Fruit fly (Drosophila melanogaster) whole organism, embryonic: ENCODE data around the gene Gdi.

Source experiments
- Aef1 ChIP-seq: fragments of 200-800 bp; sonication (Bioruptor generic); IDR thresholded peaks from 3 replicates; pipeline ENCODE4 v1.3.6; 2022; ENCODE audit warnings: missing biosample characterization, missing genetic modification characterization
- Asciz ChIP-seq: fragments of 200-800 bp; sonication (Bioruptor generic); optimal IDR thresholded peaks from 2 replicates; lab custom pipeline; 2017; ENCODE audit warnings: missing biosample characterization, mild to moderate bottlenecking, missing genetic modification characterization, missing genetic modification reagents
- Blimp-1 ChIP-seq: fragments of 200-800 bp; sonication (Bioruptor generic); optimal IDR thresholded peaks from 3 replicates; lab custom pipeline; 2018; ENCODE audit warnings: missing biosample characterization, missing genetic modification characterization, mild to moderate bottlenecking, moderate library complexity, missing genetic modification reagents
- BtbVII ChIP-seq: fragments of 200-800 bp; sonication (Bioruptor generic); optimal IDR thresholded peaks from 3 replicates; lab custom pipeline; 2017; ENCODE audit warnings: missing biosample characterization, mild to moderate bottlenecking, missing genetic modification characterization
- CG10147 ChIP-seq: fragments of 200-800 bp; sonication (Bioruptor generic); optimal IDR thresholded peaks from 2 replicates; lab custom pipeline; 2019; ENCODE audit warnings: missing biosample characterization, mild to moderate bottlenecking, missing genetic modification characterization, moderate library complexity
- CG12391 ChIP-seq: fragments of 200-800 bp; sonication (Bioruptor generic); optimal IDR thresholded peaks from 3 replicates; lab custom pipeline; 2018; ENCODE audit warnings: missing biosample characterization, mild to moderate bottlenecking, missing genetic modification characterization, moderate library complexity
- CG12659 ChIP-seq: fragments of 200-800 bp; sonication (Bioruptor generic); optimal IDR thresholded peaks from 3 replicates; lab custom pipeline; 2017; ENCODE audit warnings: mild to moderate bottlenecking, missing biosample characterization, missing genetic modification reagents, missing genetic modification characterization
- CG12769 ChIP-seq: fragments of 200-800 bp; sonication (Bioruptor generic); optimal IDR thresholded peaks from 2 replicates; lab custom pipeline; 2019; ENCODE audit warnings: missing biosample characterization, mild to moderate bottlenecking, missing genetic modification characterization, moderate library complexity
- CG15601 ChIP-seq: fragments of 200-800 bp; sonication (Bioruptor generic); optimal IDR thresholded peaks from 3 replicates; lab custom pipeline; 2019; ENCODE audit warnings: missing biosample characterization, mild to moderate bottlenecking, missing genetic modification characterization, moderate library complexity
- CG34422 ChIP-seq: fragments of 200-800 bp; sonication (Bioruptor generic); IDR thresholded peaks from 3 replicates; pipeline ENCODE4 v1.3.6; 2022; ENCODE audit warnings: missing biosample characterization, missing genetic modification characterization
- CG4328 ChIP-seq: fragments of 200-800 bp; sonication (Bioruptor generic); optimal IDR thresholded peaks from 3 replicates; lab custom pipeline; 2017; ENCODE audit warnings: missing biosample characterization, missing genetic modification reagents, missing genetic modification characterization
- CG6272 ChIP-seq: fragments of 200-800 bp; sonication (Bioruptor generic); IDR thresholded peaks from 2 replicates; pipeline ENCODE4 v1.3.6; 2022; ENCODE audit warnings: missing biosample characterization, missing genetic modification characterization
- CG6791 ChIP-seq: fragments of 200-800 bp; sonication (Bioruptor generic); IDR thresholded peaks from 3 replicates; pipeline ENCODE4 v1.3.6; 2022; ENCODE audit warnings: missing biosample characterization, missing genetic modification characterization; ENCODE audit not compliant: partially characterized antibody
- CG6813 ChIP-seq: fragments of 200-800 bp; sonication (Bioruptor generic); optimal IDR thresholded peaks from 2 replicates; lab custom pipeline; 2017; ENCODE audit warnings: missing biosample characterization, missing genetic modification characterization, mild to moderate bottlenecking, moderate library complexity, missing genetic modification reagents
- CG7372 ChIP-seq: fragments of 200-800 bp; sonication (Bioruptor generic); IDR thresholded peaks from 2 replicates; pipeline ENCODE4 v1.3.6; 2022; ENCODE audit warnings: missing biosample characterization, missing genetic modification characterization
- CG9215 ChIP-seq: fragments of 200-800 bp; sonication (Bioruptor generic); IDR thresholded peaks from 2 replicates; pipeline ENCODE4 v1.3.6; 2022; ENCODE audit warnings: missing biosample characterization, missing genetic modification characterization
- CG9727 ChIP-seq: fragments of 200-800 bp; sonication (Bioruptor generic); optimal IDR thresholded peaks from 3 replicates; lab custom pipeline; 2017; ENCODE audit warnings: missing biosample characterization, mild to moderate bottlenecking, missing genetic modification characterization
- CoRest ChIP-seq: fragments of 200-800 bp; sonication (Bioruptor generic); optimal IDR thresholded peaks from 3 replicates; lab custom pipeline; 2018; ENCODE audit warnings: missing biosample characterization, mild to moderate bottlenecking, missing genetic modification characterization, moderate library complexity
- Deaf1 ChIP-seq: fragments of 200-800 bp; optimal IDR thresholded peaks from 3 replicates; lab custom pipeline; 2019; ENCODE audit warnings: missing biosample characterization, mild to moderate bottlenecking, missing genetic modification characterization, moderate library complexity
- Dek ChIP-seq: fragments of 200-800 bp; sonication (Bioruptor generic); optimal IDR thresholded peaks from 3 replicates; lab custom pipeline; 2019; ENCODE audit warnings: missing biosample characterization, mild to moderate bottlenecking, missing genetic modification characterization, moderate library complexity
- Fer2 ChIP-seq: fragments of 200-800 bp; sonication (Bioruptor generic); optimal IDR thresholded peaks from 2 replicates; lab custom pipeline; 2018; ENCODE audit warnings: missing biosample characterization, mild to moderate bottlenecking, missing genetic modification characterization, moderate library complexity
- H15 ChIP-seq: fragments of 200-800 bp; sonication (Bioruptor generic); IDR thresholded peaks from 3 replicates; pipeline ENCODE4 v1.3.6; 2022; ENCODE audit warnings: missing biosample characterization, missing genetic modification characterization
- Lpt ChIP-seq: fragments of >200 bp; optimal IDR thresholded peaks from 2 replicates; lab custom pipeline; 2018; ENCODE audit warnings: missing biosample characterization, missing genetic modification characterization
- MESR4 ChIP-seq: fragments of 200-800 bp; sonication (Bioruptor generic); optimal IDR thresholded peaks from 2 replicates; lab custom pipeline; 2018; ENCODE audit warnings: missing biosample characterization, mild to moderate bottlenecking, missing genetic modification characterization, moderate library complexity
- Med ChIP-seq: fragments of 200-800 bp; sonication (Bioruptor generic); peaks from one replicate; lab custom pipeline; 2016; ENCODE audit warnings: missing biosample characterization, missing genetic modification characterization, mild to moderate bottlenecking, inconsistent platforms, moderate library complexity
- Nf-YC ChIP-seq: fragments of 200-800 bp; optimal IDR thresholded peaks from 3 replicates; lab custom pipeline; 2019; ENCODE audit warnings: missing biosample characterization, mild to moderate bottlenecking, missing genetic modification characterization, moderate library complexity
- Ssrp ChIP-seq: fragments of 200-800 bp; sonication (Bioruptor generic); optimal IDR thresholded peaks from 2 replicates; lab custom pipeline; 2018; ENCODE audit warnings: missing biosample characterization, mild to moderate bottlenecking, missing genetic modification characterization, moderate library complexity
- Trl ChIP-seq, 3 experiments: fragments of >200 bp in 2 of 3; fragments of 200-800 bp in 1 of 3; sonication (Bioruptor generic) in 1 of 3; optimal IDR thresholded peaks; 2 replicates in 1 of 3; 3 replicates in 2 of 3; lab custom pipeline; 2016 to 2017; ENCODE audit warnings: missing biosample characterization in 1 of 3, missing genetic modification characterization in 1 of 3
- br ChIP-seq: fragments of >200 bp; optimal IDR thresholded peaks from 2 replicates; lab custom pipeline; 2017
- cad ChIP-seq: fragments of >200 bp; optimal IDR thresholded peaks from 2 replicates; lab custom pipeline; 2017; ENCODE audit warnings: missing biosample characterization, missing genetic modification characterization
- caup ChIP-seq: fragments of 200-800 bp; sonication (Bioruptor generic); optimal IDR thresholded peaks from 3 replicates; lab custom pipeline; 2017; ENCODE audit warnings: missing biosample characterization, mild to moderate bottlenecking, missing genetic modification characterization, moderate library complexity; ENCODE audit not compliant: severe bottlenecking
- cg ChIP-seq: fragments of 200-800 bp; sonication (Bioruptor generic); optimal IDR thresholded peaks from 3 replicates; lab custom pipeline; 2019; ENCODE audit warnings: missing biosample characterization, mild to moderate bottlenecking, missing genetic modification characterization, moderate library complexity
- cwo ChIP-seq: fragments of 200-800 bp; sonication (Bioruptor generic); optimal IDR thresholded peaks from 3 replicates; lab custom pipeline; 2017; ENCODE audit warnings: missing biosample characterization, missing genetic modification characterization, mild to moderate bottlenecking, moderate library complexity, missing genetic modification reagents
- en ChIP-seq: fragments of 200-800 bp; sonication (Bioruptor generic); optimal IDR thresholded peaks from 2 replicates; lab custom pipeline; 2016; ENCODE audit warnings: missing biosample characterization, missing genetic modification characterization
- exex ChIP-seq: fragments of 200-800 bp; sonication (Bioruptor generic); optimal IDR thresholded peaks from 4 replicates; lab custom pipeline; 2018; ENCODE audit warnings: missing biosample characterization, mild to moderate bottlenecking, missing genetic modification characterization, moderate library complexity
- gsb ChIP-seq: fragments of 200-800 bp; sonication (Bioruptor generic); IDR thresholded peaks from 2 replicates; pipeline ENCODE4 v1.3.6; 2022; ENCODE audit warnings: missing biosample characterization, missing genetic modification characterization
- insv ChIP-seq, 2 experiments: fragments of 200-800 bp; sonication (Bioruptor generic); optimal IDR thresholded peaks; 3 replicates each; lab custom pipeline; 2016 to 2018; ENCODE audit warnings: missing biosample characterization in 2 of 2, missing genetic modification characterization in 2 of 2
- mam ChIP-seq: fragments of 200-800 bp; sonication (Bioruptor generic); optimal IDR thresholded peaks from 3 replicates; lab custom pipeline; 2016; ENCODE audit warnings: missing biosample characterization, missing genetic modification characterization
- mirr ChIP-seq: fragments of 200-800 bp; sonication (Bioruptor generic); optimal IDR thresholded peaks from 3 replicates; lab custom pipeline; 2018; ENCODE audit warnings: missing biosample characterization, mild to moderate bottlenecking, missing genetic modification characterization
- onecut ChIP-seq: fragments of 200-800 bp; sonication (Bioruptor generic); IDR thresholded peaks from 2 replicates; pipeline ENCODE4 v1.3.6; 2022; ENCODE audit warnings: missing biosample characterization, missing genetic modification characterization
- phol ChIP-seq: fragments of 200-800 bp; sonication (Bioruptor generic); optimal IDR thresholded peaks from 3 replicates; lab custom pipeline; 2018; ENCODE audit warnings: missing biosample characterization, mild to moderate bottlenecking, missing genetic modification characterization, moderate library complexity
- prd ChIP-seq, 3 experiments: fragments of >200 bp in 2 of 3; fragments of 200-800 bp in 1 of 3; sonication (Bioruptor generic) in 1 of 3; optimal IDR thresholded peaks in 2 of 3; IDR thresholded peaks in 1 of 3; 2 replicates in 2 of 3; 3 replicates in 1 of 3; pipeline versions ENCODE4 v1.3.6 to Lab custom; 2017 to 2022; ENCODE audit warnings: missing biosample characterization in 1 of 3, missing genetic modification characterization in 1 of 3
- psq ChIP-seq: fragments of 200-800 bp; sonication (Bioruptor generic); optimal IDR thresholded peaks from 2 replicates; lab custom pipeline; 2017; ENCODE audit warnings: missing biosample characterization, missing genetic modification characterization
- row ChIP-seq: fragments of 200-800 bp; sonication (Bioruptor generic); IDR thresholded peaks from 3 replicates; pipeline ENCODE4 v1.3.6; 2022; ENCODE audit warnings: missing biosample characterization, missing genetic modification characterization
- sr ChIP-seq: fragments of 200-800 bp; sonication (Bioruptor generic); IDR thresholded peaks from 3 replicates; pipeline ENCODE4 v1.3.6; 2022; ENCODE audit warnings: missing biosample characterization, missing genetic modification characterization
- vvl ChIP-seq: fragments of 200-800 bp; sonication (Bioruptor generic); IDR thresholded peaks from 2 replicates; pipeline ENCODE4 v1.3.6; 2022; ENCODE audit warnings: missing biosample characterization, missing genetic modification characterization

Gene Gdi

DNA sequence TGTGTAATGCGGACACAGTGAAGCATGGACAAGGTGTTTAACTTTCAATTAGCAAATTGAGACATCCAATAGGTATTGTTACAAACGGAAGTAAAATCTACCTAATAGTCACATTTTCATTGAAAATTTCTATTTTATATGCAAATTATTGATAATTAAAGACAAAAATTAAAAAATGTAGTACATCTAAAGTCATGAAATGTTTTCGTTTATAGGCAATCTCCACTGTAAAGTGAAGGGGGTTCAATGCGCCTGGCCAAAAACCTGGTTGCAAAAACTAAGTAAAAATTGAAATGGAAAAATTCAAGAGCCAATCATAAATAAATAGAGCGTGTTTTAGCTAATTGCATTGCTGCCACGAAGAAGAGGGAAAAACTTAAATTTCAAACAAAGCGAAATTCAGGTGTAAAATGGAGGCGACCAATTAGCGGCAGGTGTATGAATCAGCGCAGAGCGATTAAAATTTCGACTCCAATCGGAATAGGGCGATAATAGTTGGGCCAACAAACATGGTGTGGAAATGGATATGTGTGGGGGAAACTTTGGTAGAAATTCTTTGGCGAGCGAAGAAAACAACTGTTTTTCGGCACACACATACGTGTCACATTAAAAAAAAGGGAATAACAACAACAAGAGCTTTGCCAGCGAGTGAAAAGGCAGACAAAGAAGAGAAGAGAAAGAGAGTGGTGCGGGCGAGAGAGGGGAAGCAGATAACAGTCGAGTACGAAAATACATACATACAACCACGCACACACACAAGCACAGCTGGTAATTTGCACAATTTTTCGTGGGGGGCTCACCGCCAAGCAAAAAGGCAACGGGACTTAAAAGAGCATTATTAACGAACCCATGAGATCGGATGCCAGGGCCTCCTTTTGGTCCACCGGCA lies 1.1 kb downstream of the Gdi start (continued):
- TF ChIP-seq psq (peak; percentile 88), Trl (optimal IDR thresholded peaks at IDR 0.05; lab: Kevin White, UChicago) (peak; percentile 51 to 58), Trl (GFP tag; optimal IDR thresholded peaks at IDR 0.05; lab: Kevin White, UChicago) (no peak), mam (GFP tag; lab: Kevin White, UChicago) (peak; percentile 22), Nf-YC (peak; percentile 83), cad (GFP tag; lab: Kevin White, UChicago) (no peak), phol (tag; lab: Kevin White, UChicago) (peak; percentile 42), gsb (GFP tag; lab: Robert Waterston, UW) (no peak), BtbVII (GFP tag; lab: Kevin White, UChicago) (peak; percentile 43), Asciz (GFP tag; lab: Kevin White, UChicago) (peak; percentile 39), CG9727 (GFP tag; lab: Kevin White, UChicago) (peak; percentile 17), Deaf1 (tag; lab: Kevin White, UChicago) (no peak), CG4328 (GFP tag; lab: Kevin White, UChicago) (peak; percentile 33), en (no peak), onecut (GFP tag; lab: Robert Waterston, UW) (0 out of 2 replicates have a peak, but pooled peaks have one; percentile 24), Med (peak; percentile 74), cg (GFP tag; lab: Kevin White, UChicago) (peak; percentile 73), mirr (peak; percentile 15), vvl (GFP tag; lab: Robert Waterston, UW) (0 out of 2 replicates have a peak, but pooled peaks have one; percentile 41), CG12769 (peak; percentile 45), CG34422 (GFP tag; lab: Robert Waterston, UW) (0 out of 3 replicates have a peak, but pooled peaks have one; percentile 33), Lpt (GFP tag; lab: Kevin White, UChicago) (no peak), caup (GFP tag; lab: Kevin White, UChicago) (peak; percentile 38), CG6813 (GFP tag; lab: Kevin White, UChicago) (peak; percentile 18), Dek (peak; percentile 17), CG12391 (tag; lab: Kevin White, UChicago) (peak; percentile 14), CG7372 (GFP tag; lab: Robert Waterston, UW) (no peak), cwo (GFP tag; lab: Kevin White, UChicago) (peak; percentile 54), sr (no peak), CG6272 (GFP tag; lab: Robert Waterston, UW) (no peak), exex (tag; lab: Kevin White, UChicago) (peak; percentile 78), CG12659 (peak; percentile 15), Blimp-1 (peak; percentile 44), row (GFP tag; lab: Robert Waterston, UW) (peak; percentile 82), H15 (no peak), prd (optimal IDR thresholded peaks at IDR 0.05; lab: Kevin White, UChicago) (no peak), prd (GFP tag; IDR thresholded peaks at IDR 0.05; lab: Robert Waterston, UW) (peak; percentile 57), Ssrp (peak; percentile 45), br (lab: Kevin White, UChicago) (no peak), MESR4 (GFP tag; lab: Kevin White, UChicago) (peak; percentile 4), CG9215 (0 out of 2 replicates have a peak, but pooled peaks have one; percentile 29), Fer2 (tag; lab: Kevin White, UChicago) (peak; percentile 16), CG6791 (peak; percentile 54; the same call in 1 of the 3 replicates), CG10147 (GFP tag; lab: Kevin White, UChicago) (peak; percentile 23), insv (GFP tag; optimal IDR thresholded peaks at IDR 0.05; lab: Kevin White, UChicago) (peak in 1 of 2 experiments; percentile 81), CG15601 (tag; lab: Kevin White, UChicago) (no peak), Aef1 (GFP tag; lab: Robert Waterston, UW) (0 out of 3 replicates have a peak, but pooled peaks have one; percentile 23), CoRest (tag; lab: Kevin White, UChicago) (peak; percentile 1)
